Worm (Caenorhabditis elegans) whole organism, L3 larva: ENCODE measurements around the gene T26C5.3.

Experiments used
- R02D3.7 ChIP-seq: fragments of 150-350 bp; optimal IDR thresholded peaks from 2 replicates; lab custom pipeline; 2014; ENCODE audit warnings: missing biosample characterization, missing genetic modification characterization
- ceh-28 ChIP-seq: fragments of 150-350 bp; optimal IDR thresholded peaks from 2 replicates; lab custom pipeline; 2014; ENCODE audit warnings: missing biosample characterization, missing genetic modification reagents, missing genetic modification characterization
- ceh-82 ChIP-seq: fragments of 150-350 bp; optimal IDR thresholded peaks from 2 replicates; lab custom pipeline; 2014; ENCODE audit warnings: missing biosample characterization, missing genetic modification characterization
- ceh-9 ChIP-seq: sonication (generic microtip); optimal IDR thresholded peaks from 2 replicates; lab custom pipeline; 2018; ENCODE audit warnings: missing biosample characterization, missing genetic modification characterization
- daf-12 ChIP-seq: fragments of 150-350 bp; optimal IDR thresholded peaks from 2 replicates; lab custom pipeline; 2014; ENCODE audit warnings: missing biosample characterization, missing genetic modification reagents, missing genetic modification characterization
- egl-27 ChIP-seq: sonication (generic microtip); optimal IDR thresholded peaks from 4 replicates; lab custom pipeline; 2017; ENCODE audit warnings: missing biosample characterization, missing genetic modification reagents, missing genetic modification characterization
- elt-1 ChIP-seq: fragments of 150-350 bp; optimal IDR thresholded peaks from 2 replicates; lab custom pipeline; 2014; ENCODE audit warnings: missing biosample characterization, missing genetic modification characterization
- elt-2 ChIP-seq: sonication (generic microtip); optimal IDR thresholded peaks from 2 replicates; lab custom pipeline; 2016; ENCODE audit warnings: missing genetic modification reagents, mild to moderate bottlenecking, missing genetic modification characterization, missing compliant biosample characterization
- elt-3 ChIP-seq, 3 experiments: fragments of 150-350 bp in 1 of 3; sonication (generic microtip) in 2 of 3; optimal IDR thresholded peaks; 2 replicates in 2 of 3; 4 replicates in 1 of 3; lab custom pipeline; 2014 to 2017; ENCODE audit warnings: missing biosample characterization in 3 of 3, missing genetic modification characterization in 3 of 3
- eor-1 ChIP-seq, 2 experiments: fragments of 150-350 bp; optimal IDR thresholded peaks; 2 replicates each; lab custom pipeline; 2014 to 2018; ENCODE audit warnings: missing biosample characterization in 2 of 2, missing genetic modification characterization in 2 of 2
- fkh-10 ChIP-seq: sonication (generic microtip); optimal IDR thresholded peaks from 2 replicates; lab custom pipeline; 2017; ENCODE audit warnings: missing biosample characterization, missing genetic modification reagents, missing genetic modification characterization
- fos-1 ChIP-seq: fragments of 150-350 bp; optimal IDR thresholded peaks from 2 replicates; lab custom pipeline; 2014; ENCODE audit warnings: missing biosample characterization, missing genetic modification characterization
- hmg-11 ChIP-seq: sonication (generic microtip); optimal IDR thresholded peaks from 2 replicates; lab custom pipeline; 2016; ENCODE audit warnings: missing genetic modification characterization, missing compliant biosample characterization
- lin-15B ChIP-seq: fragments of 150-350 bp; optimal IDR thresholded peaks from 2 replicates; lab custom pipeline; 2014; ENCODE audit warnings: missing biosample characterization, missing genetic modification characterization
- lin-39 ChIP-seq: fragments of 150-350 bp; optimal IDR thresholded peaks from 2 replicates; lab custom pipeline; 2018; ENCODE audit warnings: missing biosample characterization, missing genetic modification reagents, missing genetic modification characterization
- lsy-12 ChIP-seq: sonication (generic microtip); optimal IDR thresholded peaks from 2 replicates; lab custom pipeline; 2016; ENCODE audit warnings: mild to moderate bottlenecking, missing genetic modification characterization, missing compliant biosample characterization
- mdl-1 ChIP-seq: fragments of 150-350 bp; optimal IDR thresholded peaks from 2 replicates; lab custom pipeline; 2014; ENCODE audit warnings: missing biosample characterization, missing genetic modification characterization
- mml-1 ChIP-seq: fragments of 150-350 bp; sonication (generic microtip); optimal IDR thresholded peaks from 3 replicates; lab custom pipeline; 2014; ENCODE audit warnings: missing biosample characterization, missing genetic modification characterization
- nfya-1 ChIP-seq: sonication (generic microtip); optimal IDR thresholded peaks from 2 replicates; lab custom pipeline; 2017; ENCODE audit warnings: missing genetic modification characterization, mild to moderate bottlenecking, missing compliant biosample characterization, antibody characterized with exemption, moderate library complexity; ENCODE audit not compliant: insufficient read depth
- nhr-11 ChIP-seq: fragments of 150-350 bp; optimal IDR thresholded peaks from 2 replicates; lab custom pipeline; 2014; ENCODE audit warnings: missing biosample characterization, missing genetic modification characterization
- nhr-12 ChIP-seq: fragments of 150-350 bp; optimal IDR thresholded peaks from 2 replicates; lab custom pipeline; 2014; ENCODE audit warnings: missing biosample characterization, missing genetic modification characterization
- nhr-23 ChIP-seq: fragments of 150-350 bp; optimal IDR thresholded peaks from 2 replicates; lab custom pipeline; 2014; ENCODE audit warnings: missing biosample characterization, missing genetic modification reagents, missing genetic modification characterization
- nhr-237 ChIP-seq: fragments of 150-350 bp; optimal IDR thresholded peaks from 2 replicates; lab custom pipeline; 2014; ENCODE audit warnings: missing biosample characterization, missing genetic modification characterization
- nhr-25 ChIP-seq: sonication (generic microtip); optimal IDR thresholded peaks from 2 replicates; lab custom pipeline; 2017; ENCODE audit warnings: missing biosample characterization, missing genetic modification characterization
- nhr-28 ChIP-seq: fragments of 150-350 bp; optimal IDR thresholded peaks from 2 replicates; lab custom pipeline; 2014; ENCODE audit warnings: missing biosample characterization, missing genetic modification characterization
- nhr-43 ChIP-seq: sonication (generic microtip); optimal IDR thresholded peaks from 2 replicates; lab custom pipeline; 2016; ENCODE audit warnings: mild to moderate bottlenecking, missing genetic modification characterization, missing compliant biosample characterization; ENCODE audit not compliant: poor library complexity, severe bottlenecking
- nhr-67 ChIP-seq: fragments of 150-350 bp; optimal IDR thresholded peaks from 2 replicates; lab custom pipeline; 2014; ENCODE audit warnings: missing biosample characterization, missing genetic modification characterization
- nhr-76 ChIP-seq: fragments of 150-350 bp; sonication (generic microtip); optimal IDR thresholded peaks from 5 replicates; lab custom pipeline; 2014; ENCODE audit warnings: missing biosample characterization, missing genetic modification characterization
- nhr-77 ChIP-seq: fragments of 150-350 bp; optimal IDR thresholded peaks from 2 replicates; lab custom pipeline; 2014; ENCODE audit warnings: missing biosample characterization, missing genetic modification characterization
- pqm-1 ChIP-seq: fragments of 150-350 bp; optimal IDR thresholded peaks from 2 replicates; lab custom pipeline; 2017; ENCODE audit warnings: missing biosample characterization, missing genetic modification characterization, inconsistent platforms
- sea-2 ChIP-seq: fragments of 150-350 bp; sonication (generic microtip); optimal IDR thresholded peaks from 4 replicates; lab custom pipeline; 2014; ENCODE audit warnings: missing biosample characterization, missing genetic modification reagents, missing genetic modification characterization
- unc-62 ChIP-seq: fragments of 150-350 bp; sonication (generic microtip); optimal IDR thresholded peaks from 4 replicates; lab custom pipeline; 2014; ENCODE audit warnings: missing biosample characterization, missing genetic modification reagents, missing genetic modification characterization
- zag-1 ChIP-seq: fragments of 150-350 bp; optimal IDR thresholded peaks from 2 replicates; lab custom pipeline; 2014; ENCODE audit warnings: missing biosample characterization, missing genetic modification characterization
- ztf-11 ChIP-seq: fragments of 150-350 bp; optimal IDR thresholded peaks from 2 replicates; lab custom pipeline; 2014; ENCODE audit warnings: missing biosample characterization, missing genetic modification characterization

T26C5.3 gene

DNA sequence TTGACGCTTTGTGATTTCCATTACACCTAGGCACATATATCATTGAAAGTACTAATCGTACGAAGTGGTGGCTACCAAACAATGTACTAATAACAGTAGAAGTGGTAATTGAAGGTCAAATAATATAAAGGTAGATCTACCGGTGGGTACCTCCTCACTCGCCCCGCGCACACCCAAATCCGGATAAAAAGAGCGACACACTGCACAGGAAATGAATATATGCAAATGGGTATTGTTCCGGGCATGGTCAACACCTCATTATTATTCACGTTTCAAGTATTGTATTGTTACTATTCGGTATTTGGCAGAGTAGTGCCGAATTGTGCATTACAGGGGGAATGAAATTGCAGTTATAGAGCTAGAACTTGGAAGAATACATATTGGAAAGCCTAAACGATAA is 29.9 kb downstream of the T26C5.3 start:
- no peak for TF ChIP-seq unc-62 (GFP tag; lab: Kevin White, UChicago)
- TF ChIP-seq R02D3.7, result no peak
- no peak for TF ChIP-seq lin-39 (tag; lab: Kevin White, UChicago)
- TF ChIP-seq nhr-11 (tag; lab: Kevin White, UChicago), result no peak
- TF ChIP-seq nhr-12 (tag; lab: Kevin White, UChicago), result no peak
- TF ChIP-seq egl-27 (tag; lab: Kevin White, UChicago), result no peak
- no peak for TF ChIP-seq nfya-1
- no peak for TF ChIP-seq elt-3 (tag; optimal IDR thresholded peaks at IDR 0.05; lab: Kevin White, UChicago)
- TF ChIP-seq lsy-12 (tag; lab: Kevin White, UChicago), result no peak

DNA sequence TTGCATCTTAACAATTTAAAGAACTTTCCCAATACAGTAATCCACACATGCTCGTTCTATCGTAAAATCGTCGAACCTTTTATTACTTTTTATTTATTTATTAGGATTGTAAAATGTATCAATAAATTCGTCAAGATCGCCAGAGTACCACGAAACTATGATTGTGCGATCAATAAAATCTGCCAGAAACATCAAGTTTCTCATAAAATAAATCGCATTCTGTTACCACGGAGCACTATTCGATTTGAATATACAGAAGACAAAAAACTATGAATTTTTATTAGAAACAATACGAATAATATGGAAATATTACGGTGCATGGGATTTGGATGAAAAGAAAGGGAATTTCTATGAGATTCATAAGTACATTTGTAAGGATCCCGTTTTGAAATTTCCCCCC is 30.4 kb downstream of the T26C5.3 start, which contains the start of gene C01G6.2:
Gene C01G6.2, plus strand, starts transcription at position 301 of the 400 bp plus-strand sequence.
- no peak for TF ChIP-seq nhr-43
- TF ChIP-seq zag-1 (tag; lab: Kevin White, UChicago), result no peak
- TF ChIP-seq ceh-28 (tag; lab: Kevin White, UChicago), result no peak
- no peak for TF ChIP-seq nhr-237
- TF ChIP-seq ceh-82 (tag; lab: Kevin White, UChicago), result no peak
- TF ChIP-seq pqm-1 (tag; lab: Kevin White, UChicago), result no peak
- TF ChIP-seq nfya-1, result no peak
- no peak for TF ChIP-seq nhr-25 (tag; lab: Kevin White, UChicago)

- no peak for TF ChIP-seq lin-15B
- TF ChIP-seq nhr-28 (tag; lab: Kevin White, UChicago), result no peak
These were observed 32.6 kb downstream of the T26C5.3 start for ce11 chrII:9268983-9269382.

ce11 chrII:9269588-9269987 is 33.2 kb downstream of the T26C5.3 start, which contains the start of gene C01G6.3:
Gene C01G6.3, plus strand, starts transcription at chrII:9269888.
- no peak for TF ChIP-seq ceh-82 (tag; lab: Kevin White, UChicago)
- TF ChIP-seq nhr-77 (tag; lab: Kevin White, UChicago), result no peak
- no peak for TF ChIP-seq eor-1 (tag; optimal IDR thresholded peaks at IDR 0.05; lab: Kevin White, UChicago)
- TF ChIP-seq fos-1 (tag; lab: Kevin White, UChicago), result no peak
- TF ChIP-seq unc-62 (GFP tag; lab: Kevin White, UChicago), result no peak
- TF ChIP-seq ceh-28 (tag; lab: Kevin White, UChicago), result no peak
- TF ChIP-seq ztf-11, result no peak
- no peak for TF ChIP-seq daf-12 (tag; lab: Kevin White, UChicago)
- no peak for TF ChIP-seq mml-1 (tag; lab: Kevin White, UChicago)
- no peak for TF ChIP-seq hmg-11 (tag; lab: Kevin White, UChicago)
- no peak for TF ChIP-seq nhr-28 (tag; lab: Kevin White, UChicago)
- no peak for TF ChIP-seq nhr-43
- no peak for TF ChIP-seq nhr-76 (tag; lab: Kevin White, UChicago)
- no peak for TF ChIP-seq nhr-25 (tag; lab: Kevin White, UChicago)
- TF ChIP-seq elt-2 (tag; lab: Kevin White, UChicago), result no peak
- no peak for TF ChIP-seq nhr-237
- TF ChIP-seq R02D3.7, result no peak
- no peak for TF ChIP-seq fkh-10 (GFP tag; lab: Kevin White, UChicago)
- no peak for TF ChIP-seq lsy-12 (tag; lab: Kevin White, UChicago)

ce11 chrII:9271285-9271684 is 34.9 kb downstream of the T26C5.3 start:
- no peak for TF ChIP-seq nhr-237
- no peak for TF ChIP-seq fkh-10 (GFP tag; lab: Kevin White, UChicago)
- no peak for TF ChIP-seq unc-62 (GFP tag; lab: Kevin White, UChicago)
- TF ChIP-seq nhr-23 (tag; lab: Kevin White, UChicago), result no peak
- no peak for TF ChIP-seq ceh-9
- TF ChIP-seq elt-1 (tag; lab: Kevin White, UChicago), result no peak
- TF ChIP-seq zag-1 (tag; lab: Kevin White, UChicago), result no peak
- no peak for TF ChIP-seq mdl-1 (tag; lab: Kevin White, UChicago)
- no peak for TF ChIP-seq elt-3 (tag; optimal IDR thresholded peaks at IDR 0.05; lab: Kevin White, UChicago)
- TF ChIP-seq nhr-67, result no peak
- TF ChIP-seq pqm-1 (tag; lab: Kevin White, UChicago), result no peak
- TF ChIP-seq sea-2 (GFP tag; lab: Kevin White, UChicago), result no peak
